Fruit fly (Drosophila melanogaster): ENCODE measurements around the gene CG42399.

- TF ChIP-seq eg (GFP tag; IDR thresholded peaks at IDR 0.05) (no peak), CG4318 (GFP tag; optimal IDR thresholded peaks at IDR 0.05) (peak; percentile 58), fd85E (GFP tag; optimal IDR thresholded peaks at IDR 0.05) (peak; percentile 87), dsx (GFP tag; optimal IDR thresholded peaks at IDR 0.05; ENCODE audit: poor library complexity, severe bottlenecking) (peak; percentile 85), esn (GFP tag; optimal IDR thresholded peaks at IDR 0.05) (peak; percentile 52), vri (GFP tag; optimal IDR thresholded peaks at IDR 0.05) (peak; percentile 91), CG3032 (tag; optimal IDR thresholded peaks at IDR 0.05) (peak; percentile 69), Lpt (GFP tag; optimal IDR thresholded peaks at IDR 0.05) (peak; percentile 97), Gug (GFP tag; IDR thresholded peaks at IDR 0.05) (no peak), CG32006 (GFP tag; optimal IDR thresholded peaks at IDR 0.05) (peak; percentile 87)
Observed at dm6 chr2L:160581-161452, 7.7 kb upstream of the CG42399 start.
